Worm (Caenorhabditis elegans) whole organism, L3 larva: ENCODE measurements around the gene H10D18.5.

Experiments
- R02D3.7 ChIP-seq: fragments of 150-350 bp; optimal IDR thresholded peaks from 2 replicates; lab custom pipeline; 2014; ENCODE audit warnings: missing biosample characterization, missing genetic modification characterization
- aly-2 ChIP-seq: fragments of 150-350 bp; optimal IDR thresholded peaks from 2 replicates; lab custom pipeline; 2014; ENCODE audit warnings: missing biosample characterization, missing genetic modification characterization
- ceh-28 ChIP-seq: fragments of 150-350 bp; optimal IDR thresholded peaks from 2 replicates; lab custom pipeline; 2014; ENCODE audit warnings: missing biosample characterization, missing genetic modification reagents, missing genetic modification characterization
- ceh-82 ChIP-seq: fragments of 150-350 bp; optimal IDR thresholded peaks from 2 replicates; lab custom pipeline; 2014; ENCODE audit warnings: missing biosample characterization, missing genetic modification characterization
- ceh-9 ChIP-seq: sonication (generic microtip); optimal IDR thresholded peaks from 2 replicates; lab custom pipeline; 2018; ENCODE audit warnings: missing biosample characterization, missing genetic modification characterization
- daf-12 ChIP-seq: fragments of 150-350 bp; optimal IDR thresholded peaks from 2 replicates; lab custom pipeline; 2014; ENCODE audit warnings: missing biosample characterization, missing genetic modification reagents, missing genetic modification characterization
- egl-27 ChIP-seq: sonication (generic microtip); optimal IDR thresholded peaks from 4 replicates; lab custom pipeline; 2017; ENCODE audit warnings: missing biosample characterization, missing genetic modification reagents, missing genetic modification characterization
- egl-5 ChIP-seq: fragments of 150-350 bp; optimal IDR thresholded peaks from 2 replicates; lab custom pipeline; 2017; ENCODE audit warnings: missing biosample characterization, missing genetic modification reagents, missing genetic modification characterization, inconsistent platforms
- elt-3 ChIP-seq, 3 experiments: fragments of 150-350 bp in 1 of 3; sonication (generic microtip) in 2 of 3; optimal IDR thresholded peaks; 2 replicates in 2 of 3; 4 replicates in 1 of 3; lab custom pipeline; 2014 to 2017; ENCODE audit warnings: missing biosample characterization in 3 of 3, missing genetic modification characterization in 3 of 3
- eor-1 ChIP-seq, 2 experiments: fragments of 150-350 bp; optimal IDR thresholded peaks; 2 replicates each; lab custom pipeline; 2014 to 2018; ENCODE audit warnings: missing biosample characterization in 2 of 2, missing genetic modification characterization in 2 of 2
- fkh-10 ChIP-seq: sonication (generic microtip); optimal IDR thresholded peaks from 2 replicates; lab custom pipeline; 2017; ENCODE audit warnings: missing biosample characterization, missing genetic modification reagents, missing genetic modification characterization
- fkh-2 ChIP-seq: fragments of 150-350 bp; optimal IDR thresholded peaks from 2 replicates; lab custom pipeline; 2014; ENCODE audit warnings: missing biosample characterization, missing genetic modification reagents, missing genetic modification characterization
- fos-1 ChIP-seq: fragments of 150-350 bp; optimal IDR thresholded peaks from 2 replicates; lab custom pipeline; 2014; ENCODE audit warnings: missing biosample characterization, missing genetic modification characterization
- hmg-11 ChIP-seq: sonication (generic microtip); optimal IDR thresholded peaks from 2 replicates; lab custom pipeline; 2016; ENCODE audit warnings: missing genetic modification characterization, missing compliant biosample characterization
- jun-1 ChIP-seq: fragments of 150-350 bp; optimal IDR thresholded peaks from 2 replicates; lab custom pipeline; 2014; ENCODE audit warnings: missing biosample characterization, missing genetic modification reagents, missing genetic modification characterization
- lin-15B ChIP-seq: fragments of 150-350 bp; optimal IDR thresholded peaks from 2 replicates; lab custom pipeline; 2014; ENCODE audit warnings: missing biosample characterization, missing genetic modification characterization
- lsy-12 ChIP-seq: sonication (generic microtip); optimal IDR thresholded peaks from 2 replicates; lab custom pipeline; 2016; ENCODE audit warnings: mild to moderate bottlenecking, missing genetic modification characterization, missing compliant biosample characterization
- mdl-1 ChIP-seq: fragments of 150-350 bp; optimal IDR thresholded peaks from 2 replicates; lab custom pipeline; 2014; ENCODE audit warnings: missing biosample characterization, missing genetic modification characterization
- mml-1 ChIP-seq: fragments of 150-350 bp; sonication (generic microtip); optimal IDR thresholded peaks from 3 replicates; lab custom pipeline; 2014; ENCODE audit warnings: missing biosample characterization, missing genetic modification characterization
- nfya-1 ChIP-seq: sonication (generic microtip); optimal IDR thresholded peaks from 2 replicates; lab custom pipeline; 2017; ENCODE audit warnings: missing genetic modification characterization, mild to moderate bottlenecking, missing compliant biosample characterization, antibody characterized with exemption, moderate library complexity; ENCODE audit not compliant: insufficient read depth
- nhr-11 ChIP-seq: fragments of 150-350 bp; optimal IDR thresholded peaks from 2 replicates; lab custom pipeline; 2014; ENCODE audit warnings: missing biosample characterization, missing genetic modification characterization
- nhr-12 ChIP-seq: fragments of 150-350 bp; optimal IDR thresholded peaks from 2 replicates; lab custom pipeline; 2014; ENCODE audit warnings: missing biosample characterization, missing genetic modification characterization
- nhr-23 ChIP-seq: fragments of 150-350 bp; optimal IDR thresholded peaks from 2 replicates; lab custom pipeline; 2014; ENCODE audit warnings: missing biosample characterization, missing genetic modification reagents, missing genetic modification characterization
- nhr-237 ChIP-seq: fragments of 150-350 bp; optimal IDR thresholded peaks from 2 replicates; lab custom pipeline; 2014; ENCODE audit warnings: missing biosample characterization, missing genetic modification characterization
- nhr-67 ChIP-seq: fragments of 150-350 bp; optimal IDR thresholded peaks from 2 replicates; lab custom pipeline; 2014; ENCODE audit warnings: missing biosample characterization, missing genetic modification characterization
- nhr-76 ChIP-seq: fragments of 150-350 bp; sonication (generic microtip); optimal IDR thresholded peaks from 5 replicates; lab custom pipeline; 2014; ENCODE audit warnings: missing biosample characterization, missing genetic modification characterization
- nhr-77 ChIP-seq: fragments of 150-350 bp; optimal IDR thresholded peaks from 2 replicates; lab custom pipeline; 2014; ENCODE audit warnings: missing biosample characterization, missing genetic modification characterization
- pha-4 ChIP-seq: fragments of 150-350 bp; optimal IDR thresholded peaks from 2 replicates; lab custom pipeline; 2014; ENCODE audit warnings: missing biosample characterization, missing genetic modification reagents, missing genetic modification characterization
- sea-2 ChIP-seq: fragments of 150-350 bp; sonication (generic microtip); optimal IDR thresholded peaks from 4 replicates; lab custom pipeline; 2014; ENCODE audit warnings: missing biosample characterization, missing genetic modification reagents, missing genetic modification characterization
- snpc-4 ChIP-seq: fragments of 150-350 bp; optimal IDR thresholded peaks from 2 replicates; lab custom pipeline; 2014; ENCODE audit warnings: missing biosample characterization, missing genetic modification characterization
- unc-39 ChIP-seq: sonication (generic microtip); optimal IDR thresholded peaks from 4 replicates; lab custom pipeline; 2017; ENCODE audit warnings: missing biosample characterization, missing genetic modification characterization
- unc-62 ChIP-seq: fragments of 150-350 bp; sonication (generic microtip); optimal IDR thresholded peaks from 4 replicates; lab custom pipeline; 2014; ENCODE audit warnings: missing biosample characterization, missing genetic modification reagents, missing genetic modification characterization
- zag-1 ChIP-seq: fragments of 150-350 bp; optimal IDR thresholded peaks from 2 replicates; lab custom pipeline; 2014; ENCODE audit warnings: missing biosample characterization, missing genetic modification characterization
- ztf-11 ChIP-seq: fragments of 150-350 bp; optimal IDR thresholded peaks from 2 replicates; lab custom pipeline; 2014; ENCODE audit warnings: missing biosample characterization, missing genetic modification characterization

H10D18.5 gene

ce11 chrV:3799737-3800136 is 31.8 kb downstream of the H10D18.5 start:
- no peak for TF ChIP-seq elt-3 (tag; optimal IDR thresholded peaks at IDR 0.05; lab: Kevin White, UChicago)
- no peak for TF ChIP-seq zag-1 (tag; lab: Kevin White, UChicago)
- TF ChIP-seq nhr-23 = no peak
- TF ChIP-seq R02D3.7 (tag; lab: Kevin White, UChicago) = no peak
- TF ChIP-seq fkh-2 (tag; lab: Kevin White, UChicago) = no peak
- no peak for TF ChIP-seq egl-27 (tag; lab: Kevin White, UChicago)
- no peak for TF ChIP-seq pha-4 (tag; lab: Kevin White, UChicago)
- no peak for TF ChIP-seq unc-62 (GFP tag; lab: Kevin White, UChicago)
- no peak for TF ChIP-seq mdl-1 (tag; lab: Kevin White, UChicago)
- no peak for TF ChIP-seq ceh-9 (tag; lab: Kevin White, UChicago)
- TF ChIP-seq ceh-28 = no peak
- TF ChIP-seq nhr-76 (tag; lab: Kevin White, UChicago) = no peak
- TF ChIP-seq fos-1 (tag; lab: Kevin White, UChicago) = no peak
- no peak for TF ChIP-seq ztf-11
- TF ChIP-seq mml-1 (tag; lab: Kevin White, UChicago) = no peak
- no peak for TF ChIP-seq unc-39 (tag; lab: Kevin White, UChicago)
- TF ChIP-seq daf-12 (tag; lab: Kevin White, UChicago) = no peak
- TF ChIP-seq nfya-1 (tag; lab: Kevin White, UChicago) = no peak

ce11 chrV:3790424-3790823 is 41.1 kb downstream of the H10D18.5 start:
- TF ChIP-seq lsy-12 (tag; lab: Kevin White, UChicago) (no peak), sea-2 (GFP tag; lab: Kevin White, UChicago) (no peak), R02D3.7 (tag; lab: Kevin White, UChicago) (no peak), fos-1 (tag; lab: Kevin White, UChicago) (no peak), mdl-1 (tag; lab: Kevin White, UChicago) (no peak), ztf-11 (no peak), fkh-2 (tag; lab: Kevin White, UChicago) (no peak), nfya-1 (tag; lab: Kevin White, UChicago) (no peak), hmg-11 (tag; lab: Kevin White, UChicago) (no peak), nhr-77 (tag; lab: Kevin White, UChicago) (no peak), nhr-12 (tag; lab: Kevin White, UChicago) (no peak), egl-27 (tag; lab: Kevin White, UChicago) (no peak), nhr-237 (tag; lab: Kevin White, UChicago) (no peak)
- TF ChIP-seq, all 47 proteins: peak for 0

- TF ChIP-seq unc-62 (GFP tag; lab: Kevin White, UChicago) (no peak), R02D3.7 (tag; lab: Kevin White, UChicago) (no peak), fkh-2 (tag; lab: Kevin White, UChicago) (no peak), aly-2 (tag; lab: Kevin White, UChicago) (no peak), ztf-11 (no peak), egl-5 (tag; lab: Kevin White, UChicago) (no peak), lin-15B (tag; lab: Kevin White, UChicago) (no peak), zag-1 (tag; lab: Kevin White, UChicago) (no peak), ceh-82 (no peak), unc-39 (tag; lab: Kevin White, UChicago) (no peak), elt-3 (tag; optimal IDR thresholded peaks at IDR 0.05; lab: Kevin White, UChicago) (no peak), nfya-1 (tag; lab: Kevin White, UChicago) (no peak), nhr-77 (tag; lab: Kevin White, UChicago) (no peak), snpc-4 (tag; lab: Kevin White, UChicago) (no peak), nhr-67 (tag; lab: Kevin White, UChicago) (no peak), nhr-11 (tag; lab: Kevin White, UChicago) (no peak), ceh-9 (tag; lab: Kevin White, UChicago) (no peak), jun-1 (tag; lab: Kevin White, UChicago) (no peak), eor-1 (tag; optimal IDR thresholded peaks at IDR 0.05; lab: Kevin White, UChicago) (no peak)
These were observed 41.7 kb downstream of the H10D18.5 start, which contains the start of gene R08F11.7 for ce11 chrV:3789770-3790169. TSS of gene R08F11.7 (plus strand) at chrV:3790070.

- TF ChIP-seq nhr-77 (tag; lab: Kevin White, UChicago) = no peak
- peak; percentile 22 for TF ChIP-seq fkh-10 (GFP tag; lab: Kevin White, UChicago)
These were observed 43.0 kb downstream of the H10D18.5 start for ce11 chrV:3788538-3788937.
